Fruit fly (Drosophila melanogaster) whole organism, pupa: ENCODE measurements around the gene dmrt11E.
A peak's percentile ranks its signal among the peaks of the same experiment; 100 is the strongest.

Experiments
- CG13204 ChIP-seq: fragments of 200-800 bp; sonication (Bioruptor generic); optimal IDR thresholded peaks from 2 replicates; lab custom pipeline; 2018; ENCODE audit warnings: missing biosample characterization, mild to moderate bottlenecking, missing genetic modification characterization, moderate library complexity
- CG15710 ChIP-seq: fragments of 200-800 bp; sonication (Bioruptor generic); optimal IDR thresholded peaks from 2 replicates; lab custom pipeline; 2018; ENCODE audit warnings: missing biosample characterization, mild to moderate bottlenecking, missing genetic modification characterization, moderate library complexity
- CG17806 ChIP-seq: fragments of 200-800 bp; sonication (Bioruptor generic); optimal IDR thresholded peaks from 2 replicates; lab custom pipeline; 2018; ENCODE audit warnings: missing biosample characterization, mild to moderate bottlenecking, missing genetic modification characterization, moderate library complexity
- CG32121 ChIP-seq: fragments of 200-800 bp; sonication (Bioruptor generic); IDR thresholded peaks from 2 replicates; pipeline ENCODE4 v1.3.6; 2022; ENCODE audit warnings: missing biosample characterization, missing genetic modification characterization
- CG34367 ChIP-seq: fragments of 200-800 bp; sonication (Bioruptor generic); optimal IDR thresholded peaks from 2 replicates; lab custom pipeline; 2018; ENCODE audit warnings: missing biosample characterization, mild to moderate bottlenecking, missing genetic modification characterization
- EcR ChIP-seq: fragments of 200-800 bp; sonication (Bioruptor generic); optimal IDR thresholded peaks from 3 replicates; lab custom pipeline; 2019; ENCODE audit warnings: missing biosample characterization, missing genetic modification characterization, mild to moderate bottlenecking, moderate library complexity, missing genetic modification reagents
- Ets98B ChIP-seq: fragments of 200-800 bp; sonication (Bioruptor generic); IDR thresholded peaks from 2 replicates; pipeline ENCODE4 v1.3.6; 2022; ENCODE audit warnings: missing biosample characterization, missing genetic modification characterization
- Pif1B ChIP-seq: fragments of 200-800 bp; sonication (Bioruptor generic); optimal IDR thresholded peaks from 3 replicates; lab custom pipeline; 2016; ENCODE audit warnings: missing biosample characterization, missing genetic modification characterization
- fd96Ca ChIP-seq: fragments of 200-800 bp; sonication (Bioruptor generic); IDR thresholded peaks from 3 replicates; pipeline ENCODE4 v1.3.6; 2022; ENCODE audit warnings: missing biosample characterization, missing genetic modification characterization
- gl ChIP-seq: fragments of 200-800 bp; sonication (Bioruptor generic); optimal IDR thresholded peaks from 2 replicates; lab custom pipeline; 2018; ENCODE audit warnings: missing biosample characterization, mild to moderate bottlenecking, missing genetic modification characterization

DNA sequence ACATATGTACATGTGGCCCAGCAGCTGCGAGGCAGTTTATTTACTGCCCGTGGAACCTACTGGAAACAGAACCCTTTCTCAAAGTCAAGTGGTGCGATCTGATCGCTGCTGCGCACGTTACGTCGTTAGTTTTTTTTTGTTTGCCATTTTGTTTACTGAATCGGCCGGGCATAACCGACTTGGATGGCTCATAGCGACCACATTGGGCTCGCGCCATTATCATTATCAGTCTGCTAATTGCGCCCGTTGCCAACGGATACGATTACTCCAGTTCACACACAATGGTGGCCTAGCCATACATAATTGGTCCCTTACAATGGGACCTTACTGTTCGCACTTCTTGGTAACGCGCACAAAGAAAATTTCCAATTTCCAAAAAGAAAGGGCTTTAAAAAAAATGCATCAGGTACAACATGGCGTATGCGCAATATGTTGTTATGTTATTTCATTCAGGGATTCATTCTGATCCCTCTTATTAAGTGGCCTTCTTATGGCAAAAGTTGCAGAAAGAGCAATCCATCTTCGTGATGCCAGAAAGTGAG is 35.2 kb upstream of the dmrt11E start:
- 0 out of 3 replicates have a peak, but pooled peaks have one; percentile 34 for TF ChIP-seq fd96Ca (GFP tag; lab: Robert Waterston, UW)
- TF ChIP-seq CG17806 (tag; lab: Kevin White, UChicago) = no peak
- TF ChIP-seq CG15710 (tag; lab: Kevin White, UChicago) = no peak
- TF ChIP-seq Pif1B (GFP tag; lab: Kevin White, UChicago) = peak; percentile 31
- TF ChIP-seq CG34367 (tag; lab: Kevin White, UChicago) = peak; percentile 6
- peak; percentile 20 for TF ChIP-seq CG13204 (GFP tag; lab: Kevin White, UChicago)
- no peak for TF ChIP-seq CG32121
- no peak for TF ChIP-seq gl
- TF ChIP-seq Ets98B (GFP tag; lab: Robert Waterston, UW) = no peak
- peak; percentile 14 for TF ChIP-seq EcR (GFP tag; lab: Kevin White, UChicago)
